Fruit fly (Drosophila melanogaster) Kc167 (cell line): ENCODE data around the gene CkIIalpha-i1.

Experiments used
- Myc ChIP-seq: fragments of >200 bp; optimal IDR thresholded peaks from 2 replicates; lab custom pipeline; 2017; ENCODE audit warnings: missing external identifiers
- Sin3A ChIP-seq: fragments of >200 bp; optimal IDR thresholded peaks from 2 replicates; lab custom pipeline; 2018; ENCODE audit warnings: missing external identifiers
- h ChIP-seq: fragments of >200 bp; optimal IDR thresholded peaks from 3 replicates; lab custom pipeline; 2018; ENCODE audit warnings: missing external identifiers
- insv ChIP-seq: fragments of >200 bp; optimal IDR thresholded peaks from 3 replicates; lab custom pipeline; 2018; ENCODE audit warnings: missing external identifiers
- psq ChIP-seq: fragments of >200 bp; optimal IDR thresholded peaks from 2 replicates; lab custom pipeline; 2017; ENCODE audit warnings: missing external identifiers
- ttk ChIP-seq: sonication (Bioruptor generic); optimal IDR thresholded peaks from 2 replicates; lab custom pipeline; 2017; ENCODE audit warnings: missing external identifiers

CkIIalpha-i1 gene

DNA sequence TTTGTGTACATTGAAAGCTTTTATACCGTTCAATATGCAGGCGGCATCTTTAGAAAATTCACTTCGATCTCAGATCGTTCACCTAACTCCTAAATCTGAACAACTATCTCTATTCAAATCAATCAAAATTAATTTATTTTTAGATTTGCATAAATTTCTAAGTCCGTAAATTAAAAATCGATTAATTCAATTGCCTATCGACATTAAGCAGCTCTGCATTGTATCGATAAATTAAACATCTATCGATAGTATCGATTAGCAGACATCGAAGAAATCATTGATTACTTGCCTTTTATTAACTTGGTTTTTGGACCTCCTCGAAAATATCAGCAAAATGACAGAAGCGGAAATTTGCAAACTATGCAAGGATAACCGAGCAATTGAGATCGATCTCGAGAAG lies at the start of gene CkIIalpha-i1:
Gene CkIIalpha-i1 (plus strand): TSS at position 266 of the 400 bp plus-strand sequence.
- TF ChIP-seq ttk (lab: Kevin White, UChicago) (no peak), psq (lab: Kevin White, UChicago) (no peak), Myc (no peak)

DNA sequence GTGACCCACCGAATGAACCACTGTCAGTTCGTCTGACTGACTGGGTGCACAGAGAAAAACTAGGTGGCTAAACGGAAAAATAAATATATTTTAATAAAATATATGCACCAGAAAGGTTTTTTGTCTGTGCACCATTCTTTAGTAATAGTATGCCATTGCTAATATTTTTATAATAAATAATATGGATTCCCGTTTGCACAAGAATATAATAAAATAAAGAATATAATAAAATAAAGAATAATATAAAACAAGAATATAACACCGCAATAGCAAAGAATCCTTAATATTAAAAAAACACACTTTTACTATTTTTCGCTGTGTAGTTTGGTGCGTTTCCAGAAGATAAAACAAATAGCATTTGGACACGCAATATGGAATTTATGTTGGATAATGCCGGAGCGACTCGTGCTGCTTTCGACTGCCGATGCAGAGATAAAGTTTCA lies 47.8 kb upstream of the CkIIalpha-i1 start:
- TF ChIP-seq Sin3A (lab: Kevin White, UChicago) (no peak), Myc (no peak), insv (lab: Kevin White, UChicago) (no peak)

DNA sequence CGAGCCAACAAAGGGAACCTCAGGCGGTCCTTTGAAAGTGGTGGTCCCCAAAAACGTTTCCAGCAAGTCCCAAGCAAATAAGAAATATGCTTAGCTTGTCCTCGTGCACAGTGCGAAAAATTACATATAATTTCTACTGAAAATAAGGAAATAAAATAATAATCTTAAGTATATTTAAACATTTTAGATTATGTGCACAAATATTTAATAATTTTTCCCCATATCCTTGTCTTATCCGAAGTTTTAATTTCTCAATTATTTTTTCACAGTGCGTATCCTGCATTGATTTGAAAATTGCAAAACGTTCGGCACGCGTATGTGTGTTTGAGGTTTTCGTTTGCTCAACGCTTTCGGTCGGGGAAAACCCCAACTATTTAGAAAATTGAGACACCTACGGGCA lies 45.2 kb upstream of the CkIIalpha-i1 start:
- TF ChIP-seq h (lab: Kevin White, UChicago) = no peak
- no peak for TF ChIP-seq insv (lab: Kevin White, UChicago)
- TF ChIP-seq Sin3A (lab: Kevin White, UChicago) = no peak
- no peak for TF ChIP-seq ttk (lab: Kevin White, UChicago)
- TF ChIP-seq Myc = no peak
- TF ChIP-seq psq (lab: Kevin White, UChicago) = no peak

DNA sequence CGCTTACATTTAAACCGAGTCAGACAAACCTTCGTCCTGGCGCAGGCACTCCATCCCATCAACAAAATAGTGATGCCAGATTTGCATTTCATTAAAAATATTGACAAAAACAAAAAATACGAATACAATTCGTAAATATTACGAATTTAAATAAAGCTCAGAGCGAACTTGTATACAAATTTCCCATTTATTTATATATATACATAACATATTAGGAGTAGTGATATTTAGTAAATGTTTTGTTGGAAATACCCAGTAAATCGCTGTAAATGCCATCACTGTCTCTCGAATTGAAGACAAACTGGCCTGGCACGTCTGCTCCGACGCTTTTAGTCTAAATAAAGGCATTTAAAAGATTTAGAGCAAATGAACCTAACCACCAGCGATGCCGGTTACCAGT lies 44.5 kb upstream of the CkIIalpha-i1 start:
- no peak for TF ChIP-seq insv (lab: Kevin White, UChicago)
- TF ChIP-seq ttk (lab: Kevin White, UChicago) = no peak
- TF ChIP-seq h (lab: Kevin White, UChicago) = no peak
- no peak for TF ChIP-seq Myc
- TF ChIP-seq psq (lab: Kevin White, UChicago) = no peak
- no peak for TF ChIP-seq Sin3A (lab: Kevin White, UChicago)

DNA sequence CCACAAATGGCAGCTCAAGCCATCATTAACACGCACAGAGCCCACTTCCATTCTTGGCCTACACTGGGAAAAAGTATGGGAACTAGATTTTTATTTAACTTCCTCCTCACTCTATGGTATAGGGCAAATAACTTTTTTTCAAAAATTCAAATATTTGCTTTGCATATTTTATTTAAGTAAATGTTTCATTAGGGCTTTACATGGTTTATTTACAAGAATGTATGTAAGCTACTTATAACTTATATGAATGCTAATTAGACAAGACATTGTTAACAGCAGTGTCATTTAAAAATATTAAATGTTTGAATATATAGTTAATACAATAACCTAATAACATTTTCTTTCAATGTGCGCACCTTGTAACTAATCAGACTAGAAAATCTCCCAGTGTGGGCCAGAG lies 41.3 kb upstream of the CkIIalpha-i1 start:
- TF ChIP-seq Sin3A (lab: Kevin White, UChicago) (no peak), psq (lab: Kevin White, UChicago) (no peak), Myc (no peak), h (lab: Kevin White, UChicago) (no peak)

DNA sequence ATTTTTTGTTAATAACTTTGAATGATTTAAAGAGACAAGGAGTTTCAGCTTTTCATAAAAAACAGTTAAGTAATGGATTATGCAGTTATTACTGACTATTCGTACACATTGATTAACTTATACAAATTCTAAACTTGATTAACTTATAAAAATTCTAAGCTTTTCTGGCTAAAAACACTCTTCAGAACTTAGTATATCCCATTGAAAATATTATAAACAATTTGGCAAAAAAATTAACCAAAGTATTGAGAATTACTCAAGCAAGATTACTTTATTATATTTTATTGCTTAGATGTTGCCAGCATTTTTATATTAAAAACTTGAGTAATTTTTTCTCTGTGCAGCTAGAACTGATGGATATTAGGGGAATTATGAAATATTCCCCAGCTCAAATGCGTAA lies 39.4 kb upstream of the CkIIalpha-i1 start:
- TF ChIP-seq h (lab: Kevin White, UChicago) = no peak
- no peak for TF ChIP-seq ttk (lab: Kevin White, UChicago)
- TF ChIP-seq insv (lab: Kevin White, UChicago) = no peak
- TF ChIP-seq psq (lab: Kevin White, UChicago) = no peak
- no peak for TF ChIP-seq Myc
- no peak for TF ChIP-seq Sin3A (lab: Kevin White, UChicago)

DNA sequence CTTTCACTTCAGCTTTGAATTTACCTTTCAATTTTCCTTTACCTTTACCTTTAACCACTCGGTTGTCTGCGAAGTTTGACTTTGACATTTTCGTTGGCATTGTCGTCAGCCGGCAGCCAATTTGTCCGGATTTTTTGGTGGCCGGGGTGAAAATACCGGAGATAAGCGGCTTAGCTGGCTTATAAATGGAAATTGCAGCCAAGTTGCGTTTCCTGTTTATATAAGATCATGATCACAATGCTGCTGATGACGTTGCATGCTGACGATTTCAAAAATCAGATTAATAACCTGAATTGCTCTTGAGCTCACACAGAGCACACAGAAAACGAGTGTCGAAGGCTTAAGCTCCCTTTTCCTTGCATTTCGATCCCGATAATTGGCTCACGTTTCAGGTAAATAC lies 38.9 kb upstream of the CkIIalpha-i1 start:
- TF ChIP-seq Sin3A (lab: Kevin White, UChicago) = no peak
- no peak for TF ChIP-seq insv (lab: Kevin White, UChicago)
- no peak for TF ChIP-seq h (lab: Kevin White, UChicago)
- no peak for TF ChIP-seq psq (lab: Kevin White, UChicago)
- no peak for TF ChIP-seq Myc
- no peak for TF ChIP-seq ttk (lab: Kevin White, UChicago)

DNA sequence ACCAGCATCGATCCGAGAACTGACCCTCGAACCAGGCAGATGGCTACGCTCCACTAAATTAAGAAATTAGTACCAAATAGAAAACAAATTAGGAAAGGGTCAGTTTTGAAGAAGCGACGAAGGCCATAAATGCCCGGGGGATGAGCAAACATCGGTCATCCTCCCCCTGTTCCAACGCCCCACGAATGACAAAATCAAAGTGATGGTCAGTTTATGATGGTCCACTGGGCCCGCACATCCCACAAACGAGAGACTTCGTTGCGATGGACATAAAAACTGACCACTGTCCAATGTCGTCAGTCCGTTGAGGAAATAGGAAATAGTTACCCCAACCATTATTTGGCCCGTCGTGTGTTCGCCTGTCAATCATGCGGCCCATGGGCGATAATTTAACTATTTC lies 37.8 kb upstream of the CkIIalpha-i1 start:
- TF ChIP-seq insv (lab: Kevin White, UChicago) (no peak), h (lab: Kevin White, UChicago) (no peak), ttk (lab: Kevin White, UChicago) (no peak), Sin3A (lab: Kevin White, UChicago) (no peak), Myc (no peak), psq (lab: Kevin White, UChicago) (no peak)

DNA sequence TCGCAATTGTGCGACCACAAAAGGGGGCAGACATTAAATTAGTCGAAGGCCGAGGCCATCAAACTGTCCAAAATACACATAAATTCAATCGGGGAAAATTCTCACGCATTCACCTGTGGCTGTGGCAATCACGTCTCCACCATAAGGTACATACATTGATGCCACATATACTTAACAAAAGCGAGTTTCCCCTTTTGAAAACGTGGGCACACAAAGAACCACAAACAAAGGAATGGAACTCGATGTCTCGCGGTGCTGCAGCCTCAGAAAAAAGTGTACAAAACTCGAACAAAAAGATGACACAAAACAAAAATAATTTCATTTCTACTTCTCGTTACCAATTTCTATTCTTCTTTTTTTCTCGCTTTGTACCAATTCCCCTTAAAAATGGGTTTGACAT lies 31.4 kb upstream of the CkIIalpha-i1 start:
- TF ChIP-seq Myc (no peak), ttk (lab: Kevin White, UChicago) (no peak), Sin3A (lab: Kevin White, UChicago) (no peak), psq (lab: Kevin White, UChicago) (no peak), insv (lab: Kevin White, UChicago) (no peak), h (lab: Kevin White, UChicago) (no peak)

DNA sequence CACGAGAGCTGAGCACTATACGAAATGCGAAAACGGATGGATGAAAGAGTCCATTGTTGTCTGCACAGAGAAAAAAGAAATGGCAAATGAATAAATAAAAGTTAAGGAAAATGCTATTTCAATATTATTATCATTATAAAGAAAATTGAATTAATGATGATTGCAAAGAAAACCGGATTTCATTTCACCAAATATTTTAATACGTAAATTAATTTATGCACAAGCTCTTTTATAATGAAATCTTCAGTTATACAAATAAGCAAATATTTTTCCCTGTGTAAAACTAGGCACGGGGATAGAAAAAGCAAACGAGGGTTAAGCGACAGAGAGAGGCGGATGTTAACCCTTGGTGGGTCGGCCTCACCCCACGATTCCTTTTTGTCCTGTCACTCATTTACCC lies 29.4 kb upstream of the CkIIalpha-i1 start:
- no peak for TF ChIP-seq Myc

DNA sequence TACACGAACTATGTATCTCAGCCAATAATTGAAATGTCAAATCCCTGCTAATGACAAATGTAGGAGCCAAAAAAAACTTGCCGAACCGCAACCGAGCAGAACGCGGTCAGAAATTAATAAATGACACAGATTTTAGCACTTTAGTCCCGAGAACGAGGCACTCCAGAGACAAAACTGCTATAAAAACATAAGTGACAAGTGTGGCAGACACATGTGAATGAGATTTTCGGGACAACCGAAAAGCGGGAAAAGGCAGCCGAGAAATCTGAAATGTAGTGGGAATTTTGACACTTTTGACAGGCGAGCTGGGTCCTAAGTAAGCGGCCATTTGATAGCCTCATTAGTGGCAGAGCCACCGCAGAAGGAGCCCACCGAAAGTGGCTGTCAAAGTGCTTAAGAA lies 25.7 kb upstream of the CkIIalpha-i1 start:
- TF ChIP-seq insv (lab: Kevin White, UChicago) (no peak), ttk (lab: Kevin White, UChicago) (no peak), h (lab: Kevin White, UChicago) (no peak), Myc (no peak), Sin3A (lab: Kevin White, UChicago) (no peak), psq (lab: Kevin White, UChicago) (no peak)

DNA sequence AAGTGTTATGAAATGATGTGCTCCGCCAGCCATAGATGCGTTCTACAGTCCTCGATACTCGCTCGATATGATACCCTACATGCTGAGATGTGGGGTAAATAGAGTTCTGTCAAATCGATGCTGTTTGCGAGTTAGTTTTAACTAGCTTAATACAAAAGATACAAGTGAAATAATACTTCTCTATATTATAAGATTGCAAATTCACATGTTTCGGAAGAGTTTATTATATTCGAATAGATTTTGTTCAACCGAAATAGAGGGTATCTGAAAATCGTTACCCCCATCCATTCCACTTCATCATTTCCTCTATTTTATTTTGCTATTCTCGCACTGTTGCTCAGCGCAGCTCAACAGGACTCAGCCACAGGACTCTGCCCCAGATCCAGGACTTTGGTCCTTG lies 22.5 kb upstream of the CkIIalpha-i1 start:
- TF ChIP-seq h (lab: Kevin White, UChicago) = no peak
- TF ChIP-seq insv (lab: Kevin White, UChicago) = no peak
- no peak for TF ChIP-seq Myc
- no peak for TF ChIP-seq psq (lab: Kevin White, UChicago)
- no peak for TF ChIP-seq ttk (lab: Kevin White, UChicago)
- no peak for TF ChIP-seq Sin3A (lab: Kevin White, UChicago)

DNA sequence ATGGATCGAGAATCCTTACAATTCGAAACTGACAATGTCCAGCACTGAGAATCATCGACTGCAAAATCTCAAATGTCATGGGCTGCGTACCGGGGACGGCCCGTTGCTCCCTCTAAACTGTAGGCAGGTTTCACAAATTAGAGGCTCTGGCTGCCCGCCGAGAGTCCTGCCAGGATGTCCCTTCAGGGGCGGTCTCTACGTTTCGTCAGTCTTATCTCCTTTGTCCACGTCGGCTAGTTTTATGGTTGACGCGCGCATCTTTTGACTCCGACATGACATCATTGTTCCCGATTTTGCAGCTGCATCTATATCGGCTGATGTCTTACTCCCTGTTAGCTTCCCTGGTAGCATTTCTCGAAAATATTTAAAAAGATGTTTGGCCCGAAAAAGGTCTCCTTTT lies 14.7 kb upstream of the CkIIalpha-i1 start:
- TF ChIP-seq Myc = no peak
- no peak for TF ChIP-seq Sin3A (lab: Kevin White, UChicago)
- TF ChIP-seq h (lab: Kevin White, UChicago) = no peak
- TF ChIP-seq psq (lab: Kevin White, UChicago) = no peak
- TF ChIP-seq insv (lab: Kevin White, UChicago) = no peak
- TF ChIP-seq ttk (lab: Kevin White, UChicago) = no peak
